Worm (Caenorhabditis elegans): ENCODE measurements around the gene oig-3.

ce11 chrV:14686231-14687105, 43.0 kb upstream of the oig-3 start:
- no peak for TF ChIP-seq dpl-1 (GFP tag; optimal IDR thresholded peaks at IDR 0.05)
- no peak for TF ChIP-seq unc-39 (tag; optimal IDR thresholded peaks at IDR 0.05)
- no peak for TF ChIP-seq F49E8.2 (tag; optimal IDR thresholded peaks at IDR 0.05; ENCODE audit: borderline replicate concordance)
- no peak for TF ChIP-seq F26F4.8 (GFP tag; conservative IDR thresholded peaks at IDR 0.05)
- TF ChIP-seq dve-1 (tag; optimal IDR thresholded peaks at IDR 0.05; ENCODE audit: insufficient read depth), result no peak
- no peak for TF ChIP-seq Y75B8A.6 (GFP tag; IDR thresholded peaks at IDR 0.05)
- TF ChIP-seq jun-1 (tag; optimal IDR thresholded peaks at IDR 0.05), result no peak

All from whole organism, L4 larva.